Worm (Caenorhabditis elegans) whole organism, early embryonic: ENCODE results near the gene scl-12.

Experiments used
- aly-1 ChIP-seq: sonication (generic microtip); optimal IDR thresholded peaks from 2 replicates; lab custom pipeline; 2016; ENCODE audit warnings: missing genetic modification characterization, missing compliant biosample characterization
- scrt-1 ChIP-seq: fragments of 200-800 bp; sonication (Bioruptor generic); IDR thresholded peaks from 2 replicates; pipeline ENCODE4 v1.3.6; 2022; ENCODE audit warnings: missing genetic modification characterization, missing compliant biosample characterization
- tbx-11 ChIP-seq: fragments of 200-800 bp; sonication (Bioruptor generic); IDR thresholded peaks from 2 replicates; pipeline ENCODE4 v1.3.6; 2022; ENCODE audit warnings: missing genetic modification characterization, missing compliant biosample characterization
- tra-4 ChIP-seq: sonication (generic microtip); optimal IDR thresholded peaks from 2 replicates; lab custom pipeline; 2017; ENCODE audit warnings: missing genetic modification characterization, missing compliant biosample characterization

DNA sequence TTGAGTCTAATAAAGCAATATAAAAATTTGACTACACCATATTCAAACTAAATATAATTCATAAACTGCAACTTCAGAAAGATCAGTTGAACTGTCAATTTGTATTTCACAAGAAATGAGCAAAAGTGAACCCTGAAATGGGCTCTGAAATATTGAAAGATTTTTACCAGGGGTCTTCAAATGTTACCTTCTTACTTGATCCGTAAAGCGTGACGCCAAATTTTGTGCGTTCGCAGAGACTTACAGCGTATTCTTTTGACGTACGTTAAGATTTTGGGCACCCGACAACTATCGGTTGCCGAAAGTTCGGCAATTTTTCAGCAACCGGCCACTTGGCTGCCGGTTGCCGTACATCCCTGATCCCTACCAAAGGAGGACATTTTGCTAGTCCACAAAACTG lies 2.4 kb upstream of the scl-12 start:
- TF ChIP-seq tbx-11 (GFP tag; lab: Robert Waterston, UW), result no peak
- no peak for TF ChIP-seq aly-1 (tag; lab: Kevin White, UChicago)
- TF ChIP-seq scrt-1 (GFP tag; lab: Robert Waterston, UW), result no peak
- no peak for TF ChIP-seq tra-4 (tag; lab: Kevin White, UChicago)
